Fruit fly (Drosophila melanogaster): ENCODE results near the gene CG13738.

Gene CG13738

DNA sequence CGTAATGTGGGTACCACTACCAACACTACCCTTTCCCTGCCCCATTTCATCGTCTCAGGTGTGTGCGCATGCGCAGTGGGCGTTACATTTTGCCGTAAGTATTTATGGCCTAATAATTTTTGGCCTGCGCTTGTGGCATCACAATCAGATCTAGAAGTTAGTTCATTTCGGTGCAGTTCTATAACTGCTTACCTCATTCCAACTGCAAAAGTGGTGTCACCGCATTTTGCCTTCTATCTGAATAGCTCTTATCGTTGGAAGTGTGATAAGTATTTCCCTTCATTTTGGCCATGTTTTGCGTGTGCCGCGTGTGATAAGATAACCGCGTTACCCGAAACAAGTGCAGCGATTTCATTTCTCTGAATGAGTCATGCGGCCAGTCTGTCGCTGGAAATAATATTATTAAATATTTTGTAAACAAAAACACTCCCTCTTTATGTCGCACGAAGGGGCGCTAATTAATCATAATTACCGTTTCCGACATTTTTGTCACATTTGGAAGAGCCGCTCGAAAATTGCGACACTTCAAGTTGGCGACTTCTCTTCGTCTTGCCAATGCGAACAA, 20.7 kb downstream of the CG13738 start:
- TF ChIP-seq h (optimal IDR thresholded peaks at IDR 0.05), result no peak
- TF ChIP-seq psq (optimal IDR thresholded peaks at IDR 0.05), result no peak
- TF ChIP-seq Sin3A (optimal IDR thresholded peaks at IDR 0.05), result no peak
- no peak for TF ChIP-seq Myc (optimal IDR thresholded peaks at IDR 0.05)
- no peak for TF ChIP-seq insv (optimal IDR thresholded peaks at IDR 0.05)
- TF ChIP-seq ttk (optimal IDR thresholded peaks at IDR 0.05), result no peak

DNA sequence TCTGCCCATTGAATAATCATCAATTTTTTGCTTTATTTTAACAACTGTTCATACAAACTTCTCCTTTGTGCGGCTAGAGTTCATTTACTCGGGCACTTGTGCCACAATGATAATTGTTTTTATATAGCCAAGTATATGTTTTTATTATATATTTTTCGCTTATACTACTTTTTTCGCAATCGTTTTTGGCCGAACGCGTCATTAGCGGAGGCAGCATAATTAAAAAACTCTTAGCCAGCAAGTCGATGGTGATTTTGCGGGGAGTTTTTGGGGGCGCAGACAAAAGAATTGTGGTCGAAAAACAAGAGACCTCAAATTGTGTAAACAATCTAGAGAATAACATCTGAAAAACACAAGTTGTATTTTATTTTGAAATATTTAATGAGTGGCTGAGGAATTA, 21.7 kb downstream of the CG13738 start:
- TF ChIP-seq h (optimal IDR thresholded peaks at IDR 0.05), result no peak
- TF ChIP-seq Sin3A (optimal IDR thresholded peaks at IDR 0.05), result no peak
- TF ChIP-seq insv (optimal IDR thresholded peaks at IDR 0.05), result no peak
- TF ChIP-seq ttk (optimal IDR thresholded peaks at IDR 0.05), result no peak
- TF ChIP-seq Myc (optimal IDR thresholded peaks at IDR 0.05), result no peak
- no peak for TF ChIP-seq psq (optimal IDR thresholded peaks at IDR 0.05)

DNA sequence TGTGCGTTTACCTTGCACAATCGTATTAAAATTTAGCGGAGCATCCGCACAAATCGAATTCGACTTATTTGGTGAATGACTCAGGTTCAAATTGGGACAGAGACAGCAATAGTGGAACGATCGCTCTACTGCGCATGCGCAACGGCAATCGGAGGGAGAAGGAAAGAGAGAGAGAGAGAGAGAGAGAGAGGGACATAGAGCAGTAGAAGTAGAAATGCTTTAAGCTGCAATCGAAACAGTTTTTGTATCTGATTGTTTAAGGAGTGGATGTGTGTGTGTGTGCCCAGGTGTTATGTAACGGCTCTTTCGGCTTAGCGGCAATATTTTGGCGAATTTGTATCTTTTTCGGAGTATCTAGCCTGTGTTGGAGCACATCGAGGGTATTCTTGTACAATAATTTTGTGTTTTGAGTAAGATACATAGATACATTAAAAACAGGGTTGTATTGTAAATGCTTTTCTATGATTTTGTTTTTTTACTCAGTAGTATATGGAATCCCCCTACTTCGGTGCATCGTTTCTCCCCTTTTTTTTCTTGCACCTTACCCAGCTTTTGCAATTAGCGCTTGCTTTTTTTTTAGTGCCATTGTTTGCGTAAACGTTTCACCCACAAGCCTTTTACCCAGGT, 23.7 kb downstream of the CG13738 start:
- TF ChIP-seq insv (optimal IDR thresholded peaks at IDR 0.05), result no peak
- no peak for TF ChIP-seq psq (optimal IDR thresholded peaks at IDR 0.05)
- no peak for TF ChIP-seq ttk (optimal IDR thresholded peaks at IDR 0.05)
- no peak for TF ChIP-seq Sin3A (optimal IDR thresholded peaks at IDR 0.05)
- TF ChIP-seq h (optimal IDR thresholded peaks at IDR 0.05), result no peak
- TF ChIP-seq Myc (optimal IDR thresholded peaks at IDR 0.05), result no peak

DNA sequence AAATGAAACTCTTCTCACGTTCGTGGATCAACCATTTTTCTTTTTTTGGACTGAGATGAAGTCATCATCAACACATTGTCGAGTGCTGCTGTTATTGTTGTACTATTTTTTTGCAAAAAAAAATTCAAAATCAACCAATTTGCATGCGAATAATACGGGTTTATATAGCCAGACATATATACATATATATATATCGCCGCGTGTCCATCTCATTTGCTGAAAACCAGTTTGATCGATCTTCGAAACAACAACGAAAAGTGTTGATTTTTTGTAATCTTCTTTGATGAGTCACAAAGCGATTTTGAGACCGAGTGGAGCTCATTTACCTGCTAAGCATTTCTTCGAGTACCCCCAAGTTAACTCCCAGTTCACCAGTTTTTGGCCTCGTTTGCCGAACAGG, 27.3 kb downstream of the CG13738 start:
- TF ChIP-seq psq (optimal IDR thresholded peaks at IDR 0.05), result no peak
- TF ChIP-seq Sin3A (optimal IDR thresholded peaks at IDR 0.05), result no peak
- no peak for TF ChIP-seq ttk (optimal IDR thresholded peaks at IDR 0.05)
- TF ChIP-seq h (optimal IDR thresholded peaks at IDR 0.05), result no peak
- TF ChIP-seq insv (optimal IDR thresholded peaks at IDR 0.05), result no peak
- no peak for TF ChIP-seq Myc (optimal IDR thresholded peaks at IDR 0.05)

DNA sequence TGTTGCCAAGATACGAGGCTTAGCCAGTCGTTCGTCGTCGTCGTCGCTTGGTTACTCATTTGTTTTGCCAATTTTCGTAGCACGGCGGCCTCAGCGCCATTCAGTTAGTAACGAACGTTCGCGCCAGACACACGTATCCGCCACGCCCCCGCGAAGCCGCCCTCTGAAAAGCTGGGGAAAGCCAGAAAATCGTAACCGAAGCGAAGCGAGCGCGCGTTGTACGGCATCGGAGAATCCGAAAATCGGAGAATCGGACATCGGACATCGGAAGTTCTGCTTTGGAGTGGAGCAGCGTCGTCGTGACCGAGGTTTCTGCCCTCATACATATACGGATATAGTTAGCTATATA, 34.2 kb downstream of the CG13738 start, which contains the start of gene CG32137:
Gene CG32137 (plus strand): TSS at position 100 of the 349 bp plus-strand sequence.
- TF ChIP-seq insv (optimal IDR thresholded peaks at IDR 0.05), result no peak
- no peak for TF ChIP-seq Myc (optimal IDR thresholded peaks at IDR 0.05)
- no peak for TF ChIP-seq ttk (optimal IDR thresholded peaks at IDR 0.05)
- TF ChIP-seq h (optimal IDR thresholded peaks at IDR 0.05), result no peak
- no peak for TF ChIP-seq psq (optimal IDR thresholded peaks at IDR 0.05)
- no peak for TF ChIP-seq Sin3A (optimal IDR thresholded peaks at IDR 0.05)

DNA sequence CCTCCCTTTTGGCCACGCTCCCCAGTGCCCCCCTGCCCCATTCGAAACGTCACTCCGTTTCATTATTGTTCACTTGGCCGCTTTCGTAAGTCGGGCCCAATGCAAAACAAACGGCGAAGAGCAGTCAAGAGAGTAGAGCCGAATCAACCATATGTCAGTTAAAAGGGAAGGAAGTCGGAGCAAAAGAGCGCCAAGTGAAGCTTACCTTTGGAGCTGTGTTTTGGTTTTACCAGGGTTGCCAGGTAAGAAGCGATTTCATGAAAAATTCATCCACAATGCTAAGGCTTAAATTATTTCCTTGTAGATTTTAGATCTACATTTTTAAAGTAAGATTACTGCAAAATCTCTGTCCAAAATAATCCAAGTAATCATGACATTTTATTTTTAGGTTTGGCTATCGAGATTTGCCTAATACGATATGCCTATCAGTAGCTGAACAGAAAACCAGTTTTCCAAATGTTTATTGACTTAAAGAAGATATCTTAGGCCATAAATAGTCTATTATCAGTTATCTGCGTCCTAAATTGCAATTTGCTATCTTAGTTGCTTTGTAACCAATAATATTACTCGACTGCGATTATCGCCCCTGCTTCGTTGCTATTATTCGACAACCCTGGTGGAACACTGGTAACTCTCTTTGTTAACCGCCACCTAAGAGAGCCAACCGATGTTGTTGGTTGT, 34.7 kb downstream of the CG13738 start:
- TF ChIP-seq insv (optimal IDR thresholded peaks at IDR 0.05) (no peak), Myc (optimal IDR thresholded peaks at IDR 0.05) (no peak), ttk (optimal IDR thresholded peaks at IDR 0.05) (no peak), psq (optimal IDR thresholded peaks at IDR 0.05) (no peak), h (optimal IDR thresholded peaks at IDR 0.05) (no peak), Sin3A (optimal IDR thresholded peaks at IDR 0.05) (no peak)

DNA sequence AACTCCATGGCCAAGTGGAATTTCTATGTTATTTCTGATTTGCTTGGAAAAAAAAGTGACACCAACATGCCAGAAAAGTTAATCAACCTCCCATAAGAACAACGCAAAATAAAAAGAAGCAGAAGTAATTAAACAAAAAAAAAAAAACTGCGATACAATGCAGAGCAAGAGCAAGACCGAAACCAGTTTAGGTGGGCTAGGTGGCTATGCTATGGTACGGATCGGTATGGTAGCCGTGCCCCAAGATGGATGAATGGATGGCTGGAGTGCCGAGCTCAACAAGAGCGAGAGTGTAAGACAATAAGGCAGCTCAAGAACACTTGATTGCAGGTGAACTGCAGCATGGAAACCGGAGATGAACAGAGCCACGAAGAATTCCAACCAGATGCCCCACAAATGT, 36.5 kb downstream of the CG13738 start:
- no peak for TF ChIP-seq h (optimal IDR thresholded peaks at IDR 0.05)
- no peak for TF ChIP-seq psq (optimal IDR thresholded peaks at IDR 0.05)
- no peak for TF ChIP-seq ttk (optimal IDR thresholded peaks at IDR 0.05)
- TF ChIP-seq Sin3A (optimal IDR thresholded peaks at IDR 0.05), result no peak
- TF ChIP-seq insv (optimal IDR thresholded peaks at IDR 0.05), result no peak
- no peak for TF ChIP-seq Myc (optimal IDR thresholded peaks at IDR 0.05)

DNA sequence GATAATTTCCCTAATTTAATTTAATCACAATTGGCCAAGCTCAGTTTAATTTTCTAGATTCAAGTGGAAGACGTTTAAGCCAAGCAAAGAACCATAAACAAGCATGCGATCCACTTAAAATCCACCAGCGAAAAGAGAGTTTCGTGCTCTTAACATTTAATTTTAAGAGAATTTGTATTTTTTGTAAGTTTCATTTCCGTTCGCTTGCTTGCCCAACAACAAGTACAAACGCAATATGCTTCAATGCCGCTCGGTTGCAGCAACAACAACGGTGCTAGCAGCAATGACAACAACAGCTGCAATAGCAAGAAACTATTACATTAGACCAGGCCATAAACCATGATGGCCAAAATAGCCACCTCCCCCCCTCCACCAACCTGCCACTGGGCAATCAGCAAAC, 38.4 kb downstream of the CG13738 start:
- TF ChIP-seq h (optimal IDR thresholded peaks at IDR 0.05) (no peak), Sin3A (optimal IDR thresholded peaks at IDR 0.05) (no peak), psq (optimal IDR thresholded peaks at IDR 0.05) (no peak), ttk (optimal IDR thresholded peaks at IDR 0.05) (no peak)

DNA sequence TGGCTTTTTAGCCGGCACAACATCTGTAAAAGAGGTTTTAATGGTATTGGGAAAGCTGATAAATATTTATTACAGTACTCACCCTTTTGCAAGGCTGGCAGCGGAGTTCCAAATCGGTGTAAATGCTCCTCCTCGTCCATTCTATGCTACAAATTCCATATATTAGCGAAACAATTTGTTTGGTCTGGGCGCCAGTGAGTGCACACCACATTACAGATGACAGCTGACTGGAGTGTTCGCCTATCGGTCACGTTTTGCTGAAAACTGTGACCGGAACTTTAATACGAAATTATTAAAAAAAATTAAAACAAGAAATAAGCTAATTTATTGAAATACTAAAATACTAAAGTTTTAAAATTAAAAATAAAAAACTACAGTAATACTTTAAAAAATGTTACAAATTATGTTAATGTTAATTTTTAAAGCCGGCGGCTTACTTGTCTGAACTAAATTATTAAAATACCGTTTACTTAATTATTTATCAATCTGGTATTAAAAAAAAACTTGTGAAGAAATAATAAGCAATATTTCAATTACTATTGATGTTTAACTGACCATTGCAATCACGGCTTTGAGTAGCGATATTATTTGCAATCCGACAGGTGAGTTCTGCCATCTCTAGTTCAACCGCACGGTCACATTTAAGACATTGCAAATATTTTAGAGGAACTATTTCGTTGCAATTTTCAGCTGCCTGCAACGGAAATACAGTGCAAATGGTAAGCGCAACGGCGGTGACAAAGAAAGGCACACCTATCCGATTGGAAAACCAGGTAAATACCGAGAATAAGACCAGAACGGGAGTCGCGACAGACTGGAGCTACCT, 44.3 kb downstream of the CG13738 start, which contains the start of the genes CG8833 and DCTN1-p150:
Gene CG8833 (minus strand): TSS at position 232 of the 826 bp plus-strand sequence.
Gene DCTN1-p150 (plus strand): TSS at position 619 of the 826 bp plus-strand sequence.
- no peak for TF ChIP-seq h (optimal IDR thresholded peaks at IDR 0.05)
- TF ChIP-seq Myc (optimal IDR thresholded peaks at IDR 0.05), result no peak
- no peak for TF ChIP-seq psq (optimal IDR thresholded peaks at IDR 0.05)
- TF ChIP-seq Sin3A (optimal IDR thresholded peaks at IDR 0.05), result no peak
- TF ChIP-seq insv (optimal IDR thresholded peaks at IDR 0.05), result no peak
- no peak for TF ChIP-seq ttk (optimal IDR thresholded peaks at IDR 0.05)

DNA sequence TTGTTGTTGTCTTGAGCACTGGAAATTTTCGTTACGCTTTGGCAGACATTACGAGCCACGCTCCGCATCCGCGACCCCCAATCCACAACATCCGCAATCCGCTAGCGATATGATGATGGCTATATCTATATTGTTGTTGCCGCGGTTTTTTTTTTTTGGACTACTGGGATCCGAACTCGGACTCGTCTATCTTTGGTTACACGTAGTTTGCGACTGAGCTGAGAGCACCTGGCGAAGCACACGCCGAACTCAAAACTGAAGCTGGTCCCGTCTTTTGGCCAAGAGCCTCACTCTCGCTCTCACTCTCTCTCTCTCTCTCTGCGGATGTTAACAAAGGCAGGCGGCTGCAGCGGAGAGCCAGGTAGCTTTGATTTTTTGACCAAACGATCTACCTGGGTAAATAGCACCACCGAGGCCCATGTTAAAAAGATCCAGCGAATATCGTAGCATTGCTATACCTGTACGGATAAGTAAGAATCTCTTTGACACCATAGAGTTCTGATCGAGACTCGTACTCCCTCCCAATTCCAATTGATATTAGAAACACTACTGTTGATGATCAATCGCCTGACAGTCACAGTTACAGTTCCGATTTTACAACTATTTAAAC, 48.1 kb downstream of the CG13738 start, which contains the start of gene Rgl:
Gene Rgl (minus strand): TSS at position 219 of the 610 bp plus-strand sequence.
- no peak for TF ChIP-seq Sin3A (optimal IDR thresholded peaks at IDR 0.05)
- TF ChIP-seq ttk (optimal IDR thresholded peaks at IDR 0.05), result no peak
- TF ChIP-seq insv (optimal IDR thresholded peaks at IDR 0.05), result no peak
- no peak for TF ChIP-seq h (optimal IDR thresholded peaks at IDR 0.05)
- TF ChIP-seq Myc (optimal IDR thresholded peaks at IDR 0.05), result no peak
- TF ChIP-seq psq (optimal IDR thresholded peaks at IDR 0.05), result no peak

DNA sequence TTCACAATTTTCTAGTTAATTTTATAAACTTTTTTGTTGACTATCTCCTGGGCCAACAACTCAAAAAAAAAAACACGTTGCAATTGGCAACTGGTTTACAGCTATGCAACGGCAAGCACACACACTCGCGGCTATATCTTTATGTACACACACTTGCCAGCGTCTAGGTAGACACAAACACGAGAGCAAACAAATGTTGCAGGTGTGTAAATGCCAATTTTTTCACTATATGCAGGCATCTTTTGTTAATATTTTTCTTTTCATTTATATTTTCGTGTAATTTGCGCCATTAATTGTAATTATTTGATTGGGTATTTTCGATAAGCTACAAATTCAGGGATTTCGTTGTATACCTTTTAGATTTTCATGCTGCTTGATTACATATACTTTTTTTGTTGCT, 48.6 kb downstream of the CG13738 start:
- TF ChIP-seq Myc (optimal IDR thresholded peaks at IDR 0.05) (no peak), insv (optimal IDR thresholded peaks at IDR 0.05) (no peak), h (optimal IDR thresholded peaks at IDR 0.05) (no peak), ttk (optimal IDR thresholded peaks at IDR 0.05) (no peak), Sin3A (optimal IDR thresholded peaks at IDR 0.05) (no peak), psq (optimal IDR thresholded peaks at IDR 0.05) (no peak)
